Fruit fly (Drosophila melanogaster) whole organism, adult: Measurements from ENCODE around the gene CG43935.

ENCODE experiments used
- CG12768 ChIP-seq: fragments of 200-800 bp; sonication (Bioruptor generic); optimal IDR thresholded peaks from 2 replicates; lab custom pipeline; 2017; ENCODE audit warnings: missing biosample characterization, missing genetic modification characterization, mild to moderate bottlenecking, moderate library complexity, missing genetic modification reagents
- CG14711 ChIP-seq: fragments of 200-800 bp; sonication (Bioruptor generic); optimal IDR thresholded peaks from 2 replicates; lab custom pipeline; 2018; ENCODE audit warnings: missing biosample characterization, mild to moderate bottlenecking, missing genetic modification characterization, moderate library complexity
- CG33017 ChIP-seq: fragments of 200-800 bp; sonication (Bioruptor generic); optimal IDR thresholded peaks from 2 replicates; lab custom pipeline; 2018; ENCODE audit warnings: missing biosample characterization, mild to moderate bottlenecking, missing genetic modification characterization, moderate library complexity
- kay ChIP-seq: fragments of 200-800 bp; sonication (Bioruptor generic); peaks from one replicate; lab custom pipeline; 2016; ENCODE audit warnings: missing biosample characterization, missing genetic modification characterization, borderline replicate concordance
- ovo ChIP-seq: fragments of 200-800 bp; sonication (Bioruptor generic); optimal IDR thresholded peaks from 2 replicates; lab custom pipeline; 2016; ENCODE audit warnings: missing biosample characterization, missing genetic modification characterization
- pad ChIP-seq: fragments of 200-800 bp; sonication (Bioruptor generic); optimal IDR thresholded peaks from 3 replicates; lab custom pipeline; 2017; ENCODE audit warnings: missing biosample characterization, missing genetic modification characterization, mild to moderate bottlenecking, moderate library complexity, missing genetic modification reagents
- tj ChIP-seq: fragments of 200-800 bp; sonication (Bioruptor generic); optimal IDR thresholded peaks from 3 replicates; lab custom pipeline; 2017; ENCODE audit warnings: missing biosample characterization, mild to moderate bottlenecking, missing genetic modification characterization, moderate library complexity

DNA sequence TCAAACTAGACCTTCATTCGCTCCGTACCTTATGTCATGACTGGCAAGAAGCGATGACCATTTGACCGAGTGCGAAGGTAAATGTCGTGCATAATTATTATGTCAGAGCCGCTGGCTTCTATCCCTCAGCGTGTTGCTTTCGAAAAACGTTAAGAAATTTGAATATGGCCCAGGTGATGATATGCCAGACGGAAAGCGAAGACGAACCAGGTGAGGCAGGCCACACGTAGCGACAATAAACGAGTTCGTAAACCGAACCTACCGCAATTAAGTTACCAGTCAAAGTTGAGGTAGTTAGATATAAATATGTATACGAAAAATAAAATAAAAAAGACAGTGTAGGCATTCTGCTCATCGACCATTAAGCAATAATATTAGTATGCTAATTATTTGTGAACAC, 11.4 kb downstream of the CG43935 start:
- no peak for TF ChIP-seq tj (GFP tag; lab: Kevin White, UChicago)
- TF ChIP-seq CG33017 = no peak
- no peak for TF ChIP-seq pad (GFP tag; lab: Kevin White, UChicago)
- no peak for TF ChIP-seq kay (GFP tag; lab: Kevin White, UChicago)
- no peak for TF ChIP-seq CG12768 (GFP tag; lab: Kevin White, UChicago)
- TF ChIP-seq CG14711 (tag; lab: Kevin White, UChicago) = no peak
- no peak for TF ChIP-seq ovo (GFP tag; lab: Kevin White, UChicago)
